Worm (Caenorhabditis elegans) whole organism, L1 larva: ENCODE results near the gene srg-29.

Source experiments
- elt-2 ChIP-seq: sonication (generic microtip); optimal IDR thresholded peaks from 2 replicates; lab custom pipeline; 2016; ENCODE audit warnings: missing genetic modification characterization, mild to moderate bottlenecking, inconsistent platforms, missing compliant biosample characterization, missing genetic modification reagents
- lin-39 ChIP-seq: fragments of 150-350 bp; optimal IDR thresholded peaks from 2 replicates; lab custom pipeline; 2014; ENCODE audit warnings: missing biosample characterization, missing genetic modification reagents, missing genetic modification characterization
- nhr-237 ChIP-seq: fragments of 150-350 bp; optimal IDR thresholded peaks from 2 replicates; lab custom pipeline; 2014; ENCODE audit warnings: missing biosample characterization, missing genetic modification characterization
- pqm-1 ChIP-seq: sonication (generic microtip); optimal IDR thresholded peaks from 3 replicates; lab custom pipeline; 2017; ENCODE audit warnings: missing biosample characterization, missing genetic modification characterization
- unc-98 ChIP-seq: fragments of 200-800 bp; sonication (Bioruptor generic); IDR thresholded peaks from 2 replicates; pipeline ENCODE4 v1.3.6; 2022; ENCODE audit warnings: missing genetic modification characterization, missing compliant biosample characterization
- ztf-11 ChIP-seq, 2 experiments: sonication (generic microtip); optimal IDR thresholded peaks; 2 replicates each; lab custom pipeline; 2016 to 2017; ENCODE audit warnings: missing genetic modification characterization in 2 of 2, missing biosample characterization in 1 of 2, missing compliant biosample characterization in 1 of 2

- TF ChIP-seq unc-98 (GFP tag; lab: Robert Waterston, UW) (no peak), elt-2 (tag; lab: Kevin White, UChicago) (no peak), pqm-1 (tag; lab: Kevin White, UChicago) (no peak), nhr-237 (tag; lab: Kevin White, UChicago) (no peak), lin-39 (no peak), ztf-11 (tag; optimal IDR thresholded peaks at IDR 0.05; lab: Kevin White, UChicago) (no peak)
Observed at ce11 chrV:5288676-5289075, 48.3 kb upstream of the srg-29 start.
